Fruit fly (Drosophila melanogaster) whole organism, embryonic: Measurements from ENCODE around the gene alpha4GT2.
A peak's percentile ranks its signal among the peaks of the same experiment; 100 is the strongest.

Experiments used
- Awh ChIP-seq: fragments of 200-800 bp; sonication (Bioruptor generic); IDR thresholded peaks from 2 replicates; pipeline ENCODE4, ENCODE4 v1.3.6; 2022; ENCODE audit warnings: missing biosample characterization, missing genetic modification characterization
- Bteb2 ChIP-seq: fragments of 200-800 bp; sonication (Bioruptor generic); optimal IDR thresholded peaks from 2 replicates; lab custom pipeline; 2016; ENCODE audit warnings: missing biosample characterization, missing genetic modification characterization
- CG10209 ChIP-seq: fragments of 200-800 bp; sonication (Bioruptor generic); optimal IDR thresholded peaks from 3 replicates; lab custom pipeline; 2017; ENCODE audit warnings: missing biosample characterization, mild to moderate bottlenecking, missing genetic modification characterization, missing genetic modification reagents
- CG10543 ChIP-seq: fragments of 200-800 bp; sonication (Bioruptor generic); optimal IDR thresholded peaks from 3 replicates; lab custom pipeline; 2017; ENCODE audit warnings: missing biosample characterization, mild to moderate bottlenecking, missing genetic modification characterization, moderate library complexity
- CG15073 ChIP-seq: fragments of 200-800 bp; sonication (Bioruptor generic); optimal IDR thresholded peaks from 2 replicates; lab custom pipeline; 2016; ENCODE audit warnings: missing biosample characterization, missing genetic modification characterization
- CG1792 ChIP-seq: fragments of 200-800 bp; sonication (Bioruptor generic); optimal IDR thresholded peaks from 2 replicates; lab custom pipeline; 2016; ENCODE audit warnings: missing biosample characterization, missing genetic modification characterization
- CG2120 ChIP-seq: fragments of 200-800 bp; sonication (Bioruptor generic); optimal IDR thresholded peaks from 3 replicates; lab custom pipeline; 2016; ENCODE audit warnings: missing biosample characterization, missing genetic modification characterization
- CG30431 ChIP-seq: fragments of 200-800 bp; sonication (Bioruptor generic); optimal IDR thresholded peaks from 2 replicates; lab custom pipeline; 2017; ENCODE audit warnings: missing biosample characterization, missing genetic modification characterization
- CG42726 ChIP-seq: fragments of 200-800 bp; sonication (Bioruptor generic); IDR thresholded peaks from 2 replicates; pipeline ENCODE4 v1.3.6; 2022; ENCODE audit warnings: missing biosample characterization, missing genetic modification characterization; ENCODE audit not compliant: partially characterized antibody
- CG4328 ChIP-seq: fragments of 200-800 bp; sonication (Bioruptor generic); optimal IDR thresholded peaks from 3 replicates; lab custom pipeline; 2017; ENCODE audit warnings: missing biosample characterization, missing genetic modification reagents, missing genetic modification characterization
- CG4404 ChIP-seq: fragments of 200-800 bp; sonication (Bioruptor generic); IDR thresholded peaks from 2 replicates; pipeline ENCODE4 v1.3.6; 2022; ENCODE audit warnings: missing biosample characterization, missing genetic modification characterization
- CG4707 ChIP-seq: fragments of 200-800 bp; sonication (Bioruptor generic); optimal IDR thresholded peaks from 2 replicates; lab custom pipeline; 2018; ENCODE audit warnings: missing biosample characterization, mild to moderate bottlenecking, missing genetic modification characterization, moderate library complexity
- CG5245 ChIP-seq: fragments of 200-800 bp; sonication (Bioruptor generic); optimal IDR thresholded peaks from 3 replicates; lab custom pipeline; 2016; ENCODE audit warnings: missing biosample characterization, missing genetic modification characterization
- CG6683 ChIP-seq: fragments of 200-800 bp; sonication (Bioruptor generic); optimal IDR thresholded peaks from 2 replicates; lab custom pipeline; 2017; ENCODE audit warnings: missing biosample characterization, mild to moderate bottlenecking, missing genetic modification characterization, missing genetic modification reagents
- CG7745 ChIP-seq: fragments of 200-800 bp; sonication (Bioruptor generic); optimal IDR thresholded peaks from 2 replicates; lab custom pipeline; 2018; ENCODE audit warnings: missing biosample characterization, mild to moderate bottlenecking, missing genetic modification characterization, moderate library complexity
- CG7786 ChIP-seq: fragments of 200-800 bp; sonication (Bioruptor generic); optimal IDR thresholded peaks from 2 replicates; lab custom pipeline; 2016; ENCODE audit warnings: missing biosample characterization, missing genetic modification characterization
- CG7987 ChIP-seq: fragments of 200-800 bp; sonication (Bioruptor generic); optimal IDR thresholded peaks from 2 replicates; lab custom pipeline; 2018; ENCODE audit warnings: missing biosample characterization, mild to moderate bottlenecking, missing genetic modification characterization, moderate library complexity
- CG8290 ChIP-seq, 3 experiments: fragments of 200-800 bp; sonication (Bioruptor generic); optimal IDR thresholded peaks; 2 replicates each; lab custom pipeline; 2016 to 2019; ENCODE audit warnings: missing biosample characterization in 3 of 3, missing genetic modification characterization in 3 of 3, mild to moderate bottlenecking in 2 of 3, moderate library complexity in 1 of 3
- CG8478 ChIP-seq: fragments of >200 bp; optimal IDR thresholded peaks from 2 replicates; lab custom pipeline; 2018
- E2f2 ChIP-seq: fragments of 200-800 bp; sonication (Bioruptor generic); IDR thresholded peaks from 2 replicates; pipeline ENCODE4 v1.3.6; 2022; ENCODE audit warnings: missing biosample characterization, missing genetic modification characterization
- HLHmδ ChIP-seq: fragments of 200-800 bp; sonication (Bioruptor generic); optimal IDR thresholded peaks from 2 replicates; lab custom pipeline; 2018; ENCODE audit warnings: missing biosample characterization, mild to moderate bottlenecking, missing genetic modification characterization, moderate library complexity
- Hmr ChIP-seq: fragments of 200-800 bp; sonication (Bioruptor generic); optimal IDR thresholded peaks from 3 replicates; lab custom pipeline; 2017; ENCODE audit warnings: mild to moderate bottlenecking, missing biosample characterization, missing genetic modification reagents, missing genetic modification characterization
- Hr51 ChIP-seq, 2 experiments: fragments of 200-800 bp; sonication (Bioruptor generic); optimal IDR thresholded peaks; 2 replicates in 1 of 2; 3 replicates in 1 of 2; lab custom pipeline; 2016 to 2018; ENCODE audit warnings: missing biosample characterization in 2 of 2, missing genetic modification characterization in 2 of 2, mild to moderate bottlenecking in 1 of 2, moderate library complexity in 1 of 2
- MBD-R2 ChIP-seq: fragments of 200-800 bp; sonication (Bioruptor generic); IDR thresholded peaks from 2 replicates; pipeline ENCODE4 v1.3.6; 2022; ENCODE audit warnings: missing biosample characterization, missing genetic modification characterization
- NFAT ChIP-seq: fragments of 200-800 bp; sonication (Bioruptor generic); IDR thresholded peaks from 2 replicates; pipeline ENCODE4 v1.3.6; 2022; ENCODE audit warnings: missing biosample characterization, missing genetic modification characterization
- Nf-YB ChIP-seq: fragments of 200-800 bp; sonication (Bioruptor generic); optimal IDR thresholded peaks from 3 replicates; lab custom pipeline; 2019; ENCODE audit warnings: missing biosample characterization, mild to moderate bottlenecking, missing genetic modification characterization, moderate library complexity
- Six4 ChIP-seq: fragments of 200-800 bp; sonication (Bioruptor generic); optimal IDR thresholded peaks from 2 replicates; lab custom pipeline; 2016; ENCODE audit warnings: missing biosample characterization, missing genetic modification characterization
- Spps ChIP-seq: fragments of 200-800 bp; sonication (Bioruptor generic); optimal IDR thresholded peaks from 2 replicates; lab custom pipeline; 2018; ENCODE audit warnings: missing biosample characterization, mild to moderate bottlenecking, missing genetic modification characterization
- Sry-δ ChIP-seq: fragments of 200-800 bp; sonication (Bioruptor generic); optimal IDR thresholded peaks from 2 replicates; lab custom pipeline; 2016; ENCODE audit warnings: missing biosample characterization, missing genetic modification characterization
- ap ChIP-seq: fragments of 200-800 bp; sonication (Bioruptor generic); IDR thresholded peaks from 2 replicates; pipeline ENCODE4 v1.3.6; 2022; ENCODE audit warnings: missing biosample characterization, missing genetic modification characterization
- bbx ChIP-seq: fragments of 200-800 bp; sonication (Bioruptor generic); IDR thresholded peaks from 2 replicates; pipeline ENCODE4 v1.3.6; 2022; ENCODE audit warnings: missing biosample characterization, missing genetic modification characterization; ENCODE audit not compliant: partially characterized antibody
- br ChIP-seq: fragments of >200 bp; optimal IDR thresholded peaks from 2 replicates; lab custom pipeline; 2017
- btn ChIP-seq: fragments of 200-800 bp; sonication (Bioruptor generic); optimal IDR thresholded peaks from 2 replicates; lab custom pipeline; 2016; ENCODE audit warnings: missing biosample characterization, missing genetic modification characterization
- chn ChIP-seq: fragments of 200-800 bp; sonication (Bioruptor generic); optimal IDR thresholded peaks from 2 replicates; lab custom pipeline; 2016; ENCODE audit warnings: missing biosample characterization, missing genetic modification characterization
- danr ChIP-seq: fragments of 200-800 bp; sonication (Bioruptor generic); IDR thresholded peaks from 2 replicates; pipeline ENCODE4 v1.3.6; 2022; ENCODE audit warnings: missing biosample characterization, missing genetic modification characterization
- dimm ChIP-seq: fragments of 200-800 bp; sonication (Bioruptor generic); IDR thresholded peaks from 2 replicates; pipeline ENCODE4 v1.3.6; 2022; ENCODE audit warnings: missing biosample characterization, missing genetic modification characterization
- dysf ChIP-seq: fragments of 200-800 bp; sonication (Bioruptor generic); IDR thresholded peaks from 3 replicates; pipeline ENCODE4 v1.3.6; 2022; ENCODE audit warnings: missing biosample characterization, missing genetic modification characterization
- ems ChIP-seq: fragments of 200-800 bp; sonication (Bioruptor generic); optimal IDR thresholded peaks from 3 replicates; lab custom pipeline; 2016; ENCODE audit warnings: missing biosample characterization, missing genetic modification characterization
- ham ChIP-seq: fragments of 200-800 bp; sonication (Bioruptor generic); IDR thresholded peaks from 2 replicates; pipeline ENCODE4 v1.3.6; 2022; ENCODE audit warnings: missing biosample characterization, missing genetic modification characterization
- kah ChIP-seq: fragments of 200-800 bp; sonication (Bioruptor generic); optimal IDR thresholded peaks from 2 replicates; lab custom pipeline; 2018; ENCODE audit warnings: missing biosample characterization, mild to moderate bottlenecking, missing genetic modification characterization
- mld ChIP-seq: fragments of 200-800 bp; sonication (Bioruptor generic); IDR thresholded peaks from 3 replicates; pipeline ENCODE4 v1.3.6; 2022; ENCODE audit warnings: missing biosample characterization, missing genetic modification characterization; ENCODE audit not compliant: partially characterized antibody
- nmo ChIP-seq: fragments of 200-800 bp; sonication (Bioruptor generic); optimal IDR thresholded peaks from 2 replicates; lab custom pipeline; 2018; ENCODE audit warnings: missing biosample characterization, mild to moderate bottlenecking, missing genetic modification characterization, moderate library complexity
- odd ChIP-seq: fragments of 200-800 bp; sonication (Bioruptor generic); optimal IDR thresholded peaks from 2 replicates; lab custom pipeline; 2017; ENCODE audit warnings: missing biosample characterization, mild to moderate bottlenecking, missing genetic modification characterization
- phol ChIP-seq: fragments of 200-800 bp; sonication (Bioruptor generic); optimal IDR thresholded peaks from 3 replicates; lab custom pipeline; 2018; ENCODE audit warnings: missing biosample characterization, mild to moderate bottlenecking, missing genetic modification characterization, moderate library complexity
- ro ChIP-seq: fragments of 200-800 bp; sonication (Bioruptor generic); IDR thresholded peaks from 2 replicates; pipeline ENCODE4 v1.3.6; 2022; ENCODE audit warnings: missing biosample characterization, missing genetic modification characterization
- sc ChIP-seq, 3 experiments: fragments of >200 bp in 2 of 3; fragments of 200-800 bp in 1 of 3; sonication (Bioruptor generic) in 1 of 3; optimal IDR thresholded peaks; 2 replicates in 2 of 3; 3 replicates in 1 of 3; lab custom pipeline; 2017; ENCODE audit warnings: mild to moderate bottlenecking in 1 of 3, missing biosample characterization in 1 of 3, missing genetic modification characterization in 1 of 3, missing genetic modification reagents in 1 of 3
- tin ChIP-seq: fragments of 200-800 bp; sonication (Bioruptor generic); optimal IDR thresholded peaks from 3 replicates; lab custom pipeline; 2016; ENCODE audit warnings: missing biosample characterization, missing genetic modification characterization
- zen ChIP-seq: fragments of 200-800 bp; sonication (Bioruptor generic); optimal IDR thresholded peaks from 3 replicates; lab custom pipeline; 2018; ENCODE audit warnings: missing biosample characterization, mild to moderate bottlenecking, missing genetic modification characterization, moderate library complexity
- zfh1 ChIP-seq: fragments of 200-800 bp; sonication (Bioruptor generic); IDR thresholded peaks from 3 replicates; pipeline ENCODE4 v1.3.6; 2022; ENCODE audit warnings: missing biosample characterization, missing genetic modification characterization

alpha4GT2 gene

DNA sequence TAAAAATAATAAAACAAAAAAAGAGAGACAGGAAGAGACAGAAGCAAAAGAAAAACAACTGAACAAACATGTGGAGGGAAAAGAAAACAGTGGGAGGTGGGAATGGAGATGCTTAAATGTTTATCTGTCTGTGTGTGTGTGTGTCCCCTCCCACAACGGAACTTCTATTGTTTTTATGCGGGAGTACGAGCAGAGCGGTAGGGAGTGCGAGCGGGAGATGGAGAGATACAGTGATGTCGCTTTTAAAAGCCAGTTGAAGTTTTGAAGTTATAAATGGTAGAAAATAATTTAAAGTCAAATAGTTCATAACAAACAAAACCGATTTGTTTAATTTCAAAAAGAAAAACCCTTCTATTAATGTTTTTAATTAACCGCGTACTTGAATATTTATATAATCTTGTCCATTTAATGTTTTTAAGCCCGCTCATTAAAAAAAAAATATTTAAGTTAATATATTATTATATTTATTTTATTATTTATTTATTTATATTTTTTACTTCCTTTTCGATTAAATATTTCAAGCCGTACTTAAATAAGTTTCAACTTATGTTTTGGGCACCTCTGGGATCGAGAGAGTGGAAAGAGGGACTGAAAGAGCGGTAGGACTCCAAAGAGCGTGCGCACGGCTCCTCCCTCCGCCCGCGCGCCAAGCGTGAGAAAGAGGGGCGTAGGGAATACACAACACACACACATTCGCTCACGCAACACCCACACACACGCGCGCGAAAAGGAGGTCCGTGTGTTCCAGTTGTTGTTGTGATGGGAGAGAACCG, 48.4 kb downstream of the alpha4GT2 start (continued):
- TF ChIP-seq CG42726 (GFP tag; lab: Robert Waterston, UW): no peak
- TF ChIP-seq zen (tag; lab: Kevin White, UChicago): no peak
- TF ChIP-seq HLHmδ (GFP tag; lab: Kevin White, UChicago): no peak
- no peak for TF ChIP-seq CG4707 (GFP tag; lab: Kevin White, UChicago)
- no peak for TF ChIP-seq btn (GFP tag; lab: Kevin White, UChicago)
- peak; percentile 11 for TF ChIP-seq CG30431 (GFP tag; lab: Kevin White, UChicago)
- TF ChIP-seq CG2120 (GFP tag; lab: Kevin White, UChicago): peak; percentile 51
- TF ChIP-seq Hr51 (GFP tag; optimal IDR thresholded peaks at IDR 0.05; lab: Kevin White, UChicago): peak in 1 of 2 experiments; percentile 64
- TF ChIP-seq sc (optimal IDR thresholded peaks at IDR 0.05; lab: Kevin White, UChicago): no peak
- peak; percentile 45 for TF ChIP-seq sc (GFP tag; optimal IDR thresholded peaks at IDR 0.05; lab: Kevin White, UChicago)
- TF ChIP-seq CG10543: no peak
- peak; percentile 66 for TF ChIP-seq Hmr (GFP tag; lab: Kevin White, UChicago)
- TF ChIP-seq zfh1 (GFP tag; lab: Robert Waterston, UW): peak; percentile 39; the same call in 1 of the 3 replicates
- no peak for TF ChIP-seq CG1792 (GFP tag; lab: Kevin White, UChicago)
- no peak for TF ChIP-seq CG4328 (GFP tag; lab: Kevin White, UChicago)
- no peak for TF ChIP-seq CG7745 (tag; lab: Kevin White, UChicago)
- no peak for TF ChIP-seq ro (GFP tag; lab: Robert Waterston, UW)
- no peak for TF ChIP-seq Bteb2 (GFP tag; lab: Kevin White, UChicago)
- peak; percentile 3 for TF ChIP-seq CG6683 (GFP tag; lab: Kevin White, UChicago)
- no peak for TF ChIP-seq CG7786 (GFP tag; lab: Kevin White, UChicago)
- peak; percentile 63 for TF ChIP-seq nmo (GFP tag; lab: Kevin White, UChicago)
- TF ChIP-seq odd (GFP tag; lab: Kevin White, UChicago): peak; percentile 26
- peak; percentile 32 for TF ChIP-seq CG15073 (GFP tag; lab: Kevin White, UChicago)
- TF ChIP-seq dimm (GFP tag; lab: Robert Waterston, UW): no peak
- peak; percentile 28 for TF ChIP-seq chn (GFP tag; lab: Kevin White, UChicago)
- peak; percentile 42 for TF ChIP-seq CG10209 (GFP tag; lab: Kevin White, UChicago)
- no peak for TF ChIP-seq Sry-δ (GFP tag; lab: Kevin White, UChicago)
- TF ChIP-seq E2f2 (GFP tag; lab: Robert Waterston, UW): no peak
- no peak for TF ChIP-seq MBD-R2
- TF ChIP-seq Spps (tag; lab: Kevin White, UChicago): peak; percentile 39
- no peak for TF ChIP-seq CG7987 (GFP tag; lab: Kevin White, UChicago)
- TF ChIP-seq bbx (GFP tag; lab: Robert Waterston, UW): no peak
- no peak for TF ChIP-seq ap (GFP tag; lab: Robert Waterston, UW)
- TF ChIP-seq CG4404: no peak
- peak; percentile 37 for TF ChIP-seq Nf-YB (GFP tag; lab: Kevin White, UChicago)
- no peak for TF ChIP-seq ham
- TF ChIP-seq CG8290 (GFP tag; optimal IDR thresholded peaks at IDR 0.05; lab: Kevin White, UChicago): no peak
- peak in 1 of 2 experiments; percentile 27 for TF ChIP-seq CG8290 (tag; optimal IDR thresholded peaks at IDR 0.05; lab: Kevin White, UChicago)
- TF ChIP-seq CG8478: no peak
- TF ChIP-seq ems: no peak
- no peak for TF ChIP-seq mld (GFP tag; lab: Robert Waterston, UW)
- peak; percentile 49; the same call in 1 of the 3 replicates for TF ChIP-seq dysf
- TF ChIP-seq Awh (GFP tag; lab: Robert Waterston, UW): peak; percentile 45; the same call in 1 of the 2 replicates
- peak; percentile 68 for TF ChIP-seq phol (tag; lab: Kevin White, UChicago)
- no peak for TF ChIP-seq CG5245 (GFP tag; lab: Kevin White, UChicago)
- TF ChIP-seq br (lab: Kevin White, UChicago): no peak
- TF ChIP-seq tin (GFP tag; lab: Kevin White, UChicago): peak; percentile 53
- TF ChIP-seq kah: no peak
- TF ChIP-seq Six4: no peak
- no peak for TF ChIP-seq danr (GFP tag; lab: Robert Waterston, UW)
- no peak for TF ChIP-seq NFAT (GFP tag; lab: Robert Waterston, UW)
